Fruit fly (Drosophila melanogaster) whole organism, prepupa: ENCODE results near the gene CG17260.

Experiments used
- CG10669 ChIP-seq: fragments of 200-800 bp; sonication (Bioruptor generic); optimal IDR thresholded peaks from 3 replicates; lab custom pipeline; 2018; ENCODE audit warnings: missing biosample characterization, mild to moderate bottlenecking, missing genetic modification characterization, moderate library complexity
- CG15336 ChIP-seq: fragments of 200-800 bp; sonication (Bioruptor generic); IDR thresholded peaks from 2 replicates; pipeline ENCODE4 v1.3.6; 2022; ENCODE audit warnings: missing biosample characterization, missing genetic modification characterization
- CG1621 ChIP-seq: fragments of 200-800 bp; sonication (Bioruptor generic); optimal IDR thresholded peaks from 3 replicates; lab custom pipeline; 2018; ENCODE audit warnings: missing biosample characterization, mild to moderate bottlenecking, missing genetic modification characterization
- Hr38 ChIP-seq: sonication (Bioruptor generic); optimal IDR thresholded peaks from 2 replicates; lab custom pipeline; 2016; ENCODE audit warnings: missing biosample characterization, missing genetic modification characterization
- cyc ChIP-seq: fragments of 200-800 bp; sonication (Bioruptor generic); optimal IDR thresholded peaks from 3 replicates; lab custom pipeline; 2016; ENCODE audit warnings: missing biosample characterization, missing genetic modification characterization
- topi ChIP-seq: fragments of 200-800 bp; sonication (Bioruptor generic); optimal IDR thresholded peaks from 3 replicates; lab custom pipeline; 2016; ENCODE audit warnings: missing biosample characterization, missing genetic modification characterization

- TF ChIP-seq topi (GFP tag; lab: Kevin White, UChicago) (no peak), cyc (no peak), Hr38 (GFP tag; lab: Kevin White, UChicago) (no peak), CG15336 (GFP tag; lab: Robert Waterston, UW) (no peak), CG10669 (GFP tag; lab: Kevin White, UChicago) (no peak), CG1621 (tag; lab: Kevin White, UChicago) (no peak)
Observed at dm6 chr2L:3000517-3000934, 36.5 kb upstream of the CG17260 start.
